Worm (Caenorhabditis elegans) whole organism, late embryonic: ENCODE results near the gene K12H6.8.

Experiments used
- C08G9.2 ChIP-seq: sonication (generic microtip); optimal IDR thresholded peaks from 2 replicates; lab custom pipeline; 2016; ENCODE audit warnings: mild to moderate bottlenecking, missing genetic modification characterization, moderate library complexity, missing compliant biosample characterization
- F13H6.1 ChIP-seq: sonication (generic microtip); optimal IDR thresholded peaks from 2 replicates; lab custom pipeline; 2016; ENCODE audit warnings: missing genetic modification characterization, missing compliant biosample characterization
- K02D7.2 ChIP-seq: sonication (generic microtip); optimal IDR thresholded peaks from 2 replicates; lab custom pipeline; 2017; ENCODE audit warnings: mild to moderate bottlenecking, missing genetic modification characterization, missing compliant biosample characterization
- ceh-9 ChIP-seq: sonication (generic microtip); optimal IDR thresholded peaks from 2 replicates; lab custom pipeline; 2016; ENCODE audit warnings: mild to moderate bottlenecking, missing genetic modification characterization, inconsistent platforms, missing compliant biosample characterization
- che-1 ChIP-seq: sonication (generic microtip); optimal IDR thresholded peaks from 2 replicates; lab custom pipeline; 2016; ENCODE audit warnings: mild to moderate bottlenecking, missing genetic modification characterization, missing compliant biosample characterization
- elt-4 ChIP-seq: sonication (generic microtip); optimal IDR thresholded peaks from 2 replicates; lab custom pipeline; 2016; ENCODE audit warnings: missing genetic modification characterization, missing compliant biosample characterization
- fkh-10 ChIP-seq: fragments of 150-350 bp; optimal IDR thresholded peaks from 2 replicates; lab custom pipeline; 2014; ENCODE audit warnings: missing biosample characterization, missing genetic modification reagents, missing genetic modification characterization
- hlh-15 ChIP-seq: sonication (generic microtip); optimal IDR thresholded peaks from 2 replicates; lab custom pipeline; 2016; ENCODE audit warnings: missing genetic modification characterization, missing compliant biosample characterization
- nhr-232 ChIP-seq: sonication (generic microtip); optimal IDR thresholded peaks from 2 replicates; lab custom pipeline; 2016; ENCODE audit warnings: missing genetic modification characterization, missing compliant biosample characterization
- pqm-1 ChIP-seq: sonication (generic microtip); optimal IDR thresholded peaks from 2 replicates; lab custom pipeline; 2016; ENCODE audit warnings: missing genetic modification characterization, missing compliant biosample characterization
- syd-9 ChIP-seq: sonication (generic microtip); optimal IDR thresholded peaks from 2 replicates; lab custom pipeline; 2016; ENCODE audit warnings: mild to moderate bottlenecking, missing genetic modification characterization, moderate library complexity, missing compliant biosample characterization

ce11 chrII:2859315-2859714, 31.6 kb downstream of the K12H6.8 start:
- TF ChIP-seq che-1 (no peak), nhr-232 (tag; lab: Kevin White, UChicago) (no peak), pqm-1 (tag; lab: Kevin White, UChicago) (no peak), hlh-15 (tag; lab: Kevin White, UChicago) (no peak), elt-4 (tag; lab: Kevin White, UChicago) (no peak), fkh-10 (GFP tag; lab: Kevin White, UChicago) (no peak), C08G9.2 (tag; lab: Kevin White, UChicago) (no peak), F13H6.1 (tag; lab: Kevin White, UChicago) (no peak), ceh-9 (tag; lab: Kevin White, UChicago) (no peak), K02D7.2 (no peak), syd-9 (tag; lab: Kevin White, UChicago) (no peak)
